Fruit fly (Drosophila melanogaster) whole organism: Measurements from ENCODE around the gene Fife.

Experiments
- pan ChIP-seq: fragments of >200 bp; optimal IDR thresholded peaks from 2 replicates; lab custom pipeline; 2017
- psq ChIP-seq: fragments of >200 bp; optimal IDR thresholded peaks from 2 replicates; lab custom pipeline; 2017
- usp ChIP-seq: fragments of >200 bp; optimal IDR thresholded peaks from 2 replicates; lab custom pipeline; 2017; ENCODE audit warnings: missing biosample characterization, missing genetic modification characterization, mixed read lengths

DNA sequence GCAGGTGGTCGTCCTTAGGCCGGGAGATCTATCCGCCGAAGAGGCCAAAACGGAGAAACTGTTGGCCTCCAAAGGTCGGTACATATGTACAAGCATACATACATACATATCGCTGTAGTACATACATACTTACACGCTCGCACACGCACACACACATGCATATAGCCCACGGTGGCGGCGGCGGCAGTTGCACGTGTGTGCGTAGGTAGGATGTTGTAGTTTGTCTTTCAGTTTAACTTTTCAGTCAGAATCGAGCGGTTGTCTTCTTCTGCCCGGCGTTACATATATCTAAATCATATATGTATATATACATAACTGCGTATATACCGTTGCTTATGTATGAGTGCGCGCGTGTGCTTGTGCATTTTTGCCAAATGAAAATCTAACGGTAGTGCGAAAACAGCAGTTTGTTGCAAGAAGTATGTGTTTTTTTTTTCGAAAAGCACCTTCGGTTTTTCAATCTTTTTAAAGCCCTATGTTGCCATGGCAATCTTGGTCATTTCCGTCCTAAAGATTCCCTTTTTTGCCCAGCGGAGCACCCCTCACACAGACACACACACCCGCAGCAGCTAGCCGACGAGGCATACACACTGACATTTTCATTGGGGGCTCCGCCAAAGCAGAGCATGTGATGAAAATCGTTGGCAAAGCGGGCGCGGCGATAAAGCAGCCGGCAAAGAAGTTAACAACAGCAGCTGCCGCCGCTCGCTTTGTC, 79.3 kb downstream of the Fife start:
- TF ChIP-seq pan (lab: Kevin White, UChicago) (no peak), psq (lab: Kevin White, UChicago) (no peak), usp (no peak)
